Fruit fly (Drosophila melanogaster) whole organism, prepupa: ENCODE results near the gene Hyls1.
A peak's percentile ranks its signal among the peaks of the same experiment; 100 is the strongest.

Source experiments
- Blimp-1 ChIP-seq: fragments of 200-800 bp; sonication (Bioruptor generic); optimal IDR thresholded peaks from 3 replicates; lab custom pipeline; 2017; ENCODE audit warnings: missing biosample characterization, missing genetic modification characterization, mild to moderate bottlenecking, moderate library complexity, missing genetic modification reagents
- CG10631 ChIP-seq: fragments of 200-800 bp; sonication (Bioruptor generic); optimal IDR thresholded peaks from 2 replicates; lab custom pipeline; 2016; ENCODE audit warnings: missing biosample characterization, missing genetic modification characterization
- CG10669 ChIP-seq: fragments of 200-800 bp; sonication (Bioruptor generic); optimal IDR thresholded peaks from 3 replicates; lab custom pipeline; 2018; ENCODE audit warnings: missing biosample characterization, mild to moderate bottlenecking, missing genetic modification characterization, moderate library complexity
- CG11294 ChIP-seq: fragments of 200-800 bp; sonication (Bioruptor generic); IDR thresholded peaks from 2 replicates; pipeline ENCODE4 v1.3.6; 2022; ENCODE audit warnings: missing biosample characterization, missing genetic modification characterization
- CG11902 ChIP-seq: fragments of 200-800 bp; sonication (Bioruptor generic); optimal IDR thresholded peaks from 3 replicates; lab custom pipeline; 2016; ENCODE audit warnings: missing biosample characterization, missing genetic modification characterization
- CG15336 ChIP-seq: fragments of 200-800 bp; sonication (Bioruptor generic); IDR thresholded peaks from 2 replicates; pipeline ENCODE4 v1.3.6; 2022; ENCODE audit warnings: missing biosample characterization, missing genetic modification characterization
- CG1621 ChIP-seq: fragments of 200-800 bp; sonication (Bioruptor generic); optimal IDR thresholded peaks from 3 replicates; lab custom pipeline; 2018; ENCODE audit warnings: missing biosample characterization, mild to moderate bottlenecking, missing genetic modification characterization
- CG16779 ChIP-seq: fragments of 200-800 bp; sonication (Bioruptor generic); optimal IDR thresholded peaks from 3 replicates; lab custom pipeline; 2017; ENCODE audit warnings: missing biosample characterization, mild to moderate bottlenecking, missing genetic modification characterization
- CG3032 ChIP-seq: fragments of 200-800 bp; optimal IDR thresholded peaks from 2 replicates; lab custom pipeline; 2019; ENCODE audit warnings: missing biosample characterization, mild to moderate bottlenecking, missing genetic modification characterization, moderate library complexity
- CG32006 ChIP-seq: fragments of 200-800 bp; sonication (Bioruptor generic); optimal IDR thresholded peaks from 3 replicates; lab custom pipeline; 2017; ENCODE audit warnings: missing biosample characterization, mild to moderate bottlenecking, missing genetic modification characterization
- CG3919 ChIP-seq: fragments of 200-800 bp; sonication (Bioruptor generic); optimal IDR thresholded peaks from 3 replicates; lab custom pipeline; 2016; ENCODE audit warnings: missing biosample characterization, missing genetic modification characterization
- CG4318 ChIP-seq: fragments of 200-800 bp; sonication (Bioruptor generic); optimal IDR thresholded peaks from 3 replicates; lab custom pipeline; 2017; ENCODE audit warnings: missing biosample characterization, mild to moderate bottlenecking, missing genetic modification characterization
- CG6163 ChIP-seq: fragments of 200-800 bp; sonication (Bioruptor generic); IDR thresholded peaks from 3 replicates; pipeline ENCODE4 v1.3.6; 2022; ENCODE audit warnings: missing biosample characterization, missing genetic modification characterization
- CG6276 ChIP-seq: fragments of 200-800 bp; sonication (Bioruptor generic); optimal IDR thresholded peaks from 2 replicates; lab custom pipeline; 2017; ENCODE audit warnings: missing biosample characterization, mild to moderate bottlenecking, missing genetic modification characterization
- CG6792 ChIP-seq: fragments of 200-800 bp; sonication (Bioruptor generic); optimal IDR thresholded peaks from 3 replicates; lab custom pipeline; 2016; ENCODE audit warnings: missing biosample characterization, missing genetic modification characterization
- CG6808 ChIP-seq: fragments of 200-800 bp; sonication (Bioruptor generic); optimal IDR thresholded peaks from 3 replicates; lab custom pipeline; 2017; ENCODE audit warnings: missing biosample characterization, missing genetic modification characterization, mild to moderate bottlenecking, moderate library complexity, missing genetic modification reagents
- CG6854 ChIP-seq: fragments of 200-800 bp; sonication (Bioruptor generic); optimal IDR thresholded peaks from 2 replicates; lab custom pipeline; 2017; ENCODE audit warnings: missing biosample characterization, mild to moderate bottlenecking, missing genetic modification characterization
- CG7368 ChIP-seq: fragments of 200-800 bp; sonication (Bioruptor generic); optimal IDR thresholded peaks from 3 replicates; lab custom pipeline; 2016; ENCODE audit warnings: missing biosample characterization, missing genetic modification characterization
- CG8119 ChIP-seq: fragments of 200-800 bp; sonication (Bioruptor generic); IDR thresholded peaks from 3 replicates; pipeline ENCODE4 v1.3.6; 2022; ENCODE audit warnings: missing biosample characterization, missing genetic modification characterization
- CG8319 ChIP-seq: fragments of 200-800 bp; sonication (Bioruptor generic); optimal IDR thresholded peaks from 3 replicates; lab custom pipeline; 2016; ENCODE audit warnings: missing biosample characterization, missing genetic modification characterization
- CG9139 ChIP-seq: fragments of 200-800 bp; sonication (Bioruptor generic); optimal IDR thresholded peaks from 3 replicates; lab custom pipeline; 2017; ENCODE audit warnings: missing biosample characterization, mild to moderate bottlenecking, missing genetic modification characterization
- Eip75B ChIP-seq: fragments of 200-800 bp; sonication (Bioruptor generic); optimal IDR thresholded peaks from 3 replicates; lab custom pipeline; 2016; ENCODE audit warnings: missing biosample characterization, missing genetic modification characterization
- Eip78C ChIP-seq: fragments of 200-800 bp; sonication (Bioruptor generic); peaks from one replicate; lab custom pipeline; 2016; ENCODE audit warnings: missing biosample characterization, missing genetic modification characterization
- Eip93F ChIP-seq: fragments of 200-800 bp; sonication (Bioruptor generic); optimal IDR thresholded peaks from 2 replicates; lab custom pipeline; 2016; ENCODE audit warnings: missing biosample characterization, mild to moderate bottlenecking, missing genetic modification characterization
- Ets21C ChIP-seq: fragments of 200-800 bp; sonication (Bioruptor generic); optimal IDR thresholded peaks from 3 replicates; lab custom pipeline; 2016; ENCODE audit warnings: missing biosample characterization, missing genetic modification characterization
- Ets96B ChIP-seq: fragments of 200-800 bp; optimal IDR thresholded peaks from 2 replicates; lab custom pipeline; 2019; ENCODE audit warnings: missing biosample characterization, mild to moderate bottlenecking, missing genetic modification characterization, moderate library complexity
- Hr38 ChIP-seq: sonication (Bioruptor generic); optimal IDR thresholded peaks from 2 replicates; lab custom pipeline; 2016; ENCODE audit warnings: missing biosample characterization, missing genetic modification characterization
- Hr39 ChIP-seq: fragments of 200-800 bp; sonication (Bioruptor generic); optimal IDR thresholded peaks from 2 replicates; lab custom pipeline; 2016; ENCODE audit warnings: missing biosample characterization, missing genetic modification characterization
- Hr4 ChIP-seq: fragments of 200-800 bp; sonication (Bioruptor generic); optimal IDR thresholded peaks from 3 replicates; lab custom pipeline; 2016; ENCODE audit warnings: missing biosample characterization, missing genetic modification characterization
- Lpt ChIP-seq: fragments of 200-800 bp; sonication (Bioruptor generic); optimal IDR thresholded peaks from 3 replicates; lab custom pipeline; 2016; ENCODE audit warnings: missing biosample characterization, missing genetic modification characterization
- Met ChIP-seq: fragments of 200-800 bp; sonication (Bioruptor generic); optimal IDR thresholded peaks from 3 replicates; lab custom pipeline; 2016; ENCODE audit warnings: missing biosample characterization, missing genetic modification characterization
- OdsH ChIP-seq: fragments of 200-800 bp; sonication (Bioruptor generic); optimal IDR thresholded peaks from 3 replicates; lab custom pipeline; 2016; ENCODE audit warnings: missing biosample characterization, missing genetic modification characterization
- Smox ChIP-seq: fragments of 200-800 bp; sonication (Bioruptor generic); optimal IDR thresholded peaks from 3 replicates; lab custom pipeline; 2016; ENCODE audit warnings: missing biosample characterization, missing genetic modification characterization
- Sox102F ChIP-seq: fragments of 200-800 bp; sonication (Bioruptor generic); optimal IDR thresholded peaks from 2 replicates; lab custom pipeline; 2016; ENCODE audit warnings: missing biosample characterization, mild to moderate bottlenecking, missing genetic modification characterization
- Sox14 ChIP-seq: fragments of 200-800 bp; sonication (Bioruptor generic); optimal IDR thresholded peaks from 3 replicates; lab custom pipeline; 2016; ENCODE audit warnings: missing biosample characterization, missing genetic modification characterization
- Sox15 ChIP-seq: fragments of 200-800 bp; sonication (Bioruptor generic); optimal IDR thresholded peaks from 3 replicates; lab custom pipeline; 2016; ENCODE audit warnings: missing biosample characterization, missing genetic modification characterization
- achi ChIP-seq: fragments of 200-800 bp; sonication (Bioruptor generic); optimal IDR thresholded peaks from 3 replicates; lab custom pipeline; 2016; ENCODE audit warnings: missing biosample characterization, missing genetic modification characterization
- acj6 ChIP-seq: fragments of 200-800 bp; sonication (Bioruptor generic); optimal IDR thresholded peaks from 3 replicates; lab custom pipeline; 2016; ENCODE audit warnings: missing biosample characterization, missing genetic modification characterization
- cyc ChIP-seq: fragments of 200-800 bp; sonication (Bioruptor generic); optimal IDR thresholded peaks from 3 replicates; lab custom pipeline; 2016; ENCODE audit warnings: missing biosample characterization, missing genetic modification characterization
- dsx ChIP-seq: fragments of 200-800 bp; optimal IDR thresholded peaks from 3 replicates; lab custom pipeline; 2019; ENCODE audit warnings: missing biosample characterization, mild to moderate bottlenecking, missing genetic modification characterization, moderate library complexity; ENCODE audit not compliant: poor library complexity, severe bottlenecking
- fd85E ChIP-seq: fragments of 200-800 bp; sonication (Bioruptor generic); optimal IDR thresholded peaks from 3 replicates; lab custom pipeline; 2016; ENCODE audit warnings: missing biosample characterization, missing genetic modification characterization
- lz ChIP-seq: fragments of 200-800 bp; sonication (Bioruptor generic); optimal IDR thresholded peaks from 3 replicates; lab custom pipeline; 2016; ENCODE audit warnings: missing biosample characterization, missing genetic modification characterization
- net ChIP-seq: fragments of 200-800 bp; sonication (Bioruptor generic); optimal IDR thresholded peaks from 3 replicates; lab custom pipeline; 2016; ENCODE audit warnings: missing biosample characterization, missing genetic modification characterization
- pdm3 ChIP-seq: fragments of 200-800 bp; sonication (Bioruptor generic); optimal IDR thresholded peaks from 3 replicates; lab custom pipeline; 2016; ENCODE audit warnings: missing biosample characterization, missing genetic modification characterization
- salr ChIP-seq, 2 experiments: fragments of 200-800 bp; sonication (Bioruptor generic); optimal IDR thresholded peaks; 3 replicates each; lab custom pipeline; 2016 to 2018; ENCODE audit warnings: missing biosample characterization in 2 of 2, missing genetic modification characterization in 2 of 2, mild to moderate bottlenecking in 1 of 2
- spab ChIP-seq: fragments of 200-800 bp; sonication (Bioruptor generic); optimal IDR thresholded peaks from 2 replicates; lab custom pipeline; 2017; ENCODE audit warnings: missing biosample characterization, mild to moderate bottlenecking, missing genetic modification characterization, missing genetic modification reagents
- ss ChIP-seq, 2 experiments: fragments of 200-800 bp; sonication (Bioruptor generic); optimal IDR thresholded peaks; 2 replicates in 1 of 2; 3 replicates in 1 of 2; lab custom pipeline; 2017 to 2018; ENCODE audit warnings: mild to moderate bottlenecking in 2 of 2, missing biosample characterization in 2 of 2, missing genetic modification characterization in 2 of 2, moderate library complexity in 1 of 2
- svp ChIP-seq: fragments of 200-800 bp; sonication (Bioruptor generic); peaks from one replicate; lab custom pipeline; 2016; ENCODE audit warnings: missing biosample characterization, missing genetic modification characterization
- topi ChIP-seq: fragments of 200-800 bp; sonication (Bioruptor generic); optimal IDR thresholded peaks from 3 replicates; lab custom pipeline; 2016; ENCODE audit warnings: missing biosample characterization, missing genetic modification characterization
- vri ChIP-seq: fragments of 200-800 bp; sonication (Bioruptor generic); optimal IDR thresholded peaks from 3 replicates; lab custom pipeline; 2016; ENCODE audit warnings: missing biosample characterization, mild to moderate bottlenecking, missing genetic modification characterization

Gene Hyls1

dm6 chr2L:16350742-16351568 lies 1.5 kb downstream of the Hyls1 start:
- peak; percentile 99 for TF ChIP-seq CG7368 (GFP tag; lab: Kevin White, UChicago)
- peak; percentile 98 for TF ChIP-seq CG6854 (GFP tag; lab: Kevin White, UChicago)
- TF ChIP-seq CG10631 (GFP tag; lab: Kevin White, UChicago), result peak; percentile 99
- peak; percentile 99 for TF ChIP-seq dsx (GFP tag; lab: Kevin White, UChicago)
- peak; percentile 99 for TF ChIP-seq CG6808 (GFP tag; lab: Kevin White, UChicago)
- TF ChIP-seq Eip93F (GFP tag; lab: Kevin White, UChicago), result peak; percentile 99
- TF ChIP-seq topi (GFP tag; lab: Kevin White, UChicago), result peak; percentile 99
- TF ChIP-seq fd85E (GFP tag; lab: Kevin White, UChicago), result peak; percentile 96
- TF ChIP-seq CG11294, result peak; percentile 96
- peak; percentile 99 for TF ChIP-seq OdsH (GFP tag; lab: Kevin White, UChicago)
- TF ChIP-seq CG32006, result peak; percentile 99
- TF ChIP-seq Ets96B, result peak; percentile 99
- peak; percentile 99 for TF ChIP-seq Lpt (GFP tag; lab: Kevin White, UChicago)
- TF ChIP-seq CG8119 (GFP tag; lab: Robert Waterston, UW), result peak; percentile 100
- TF ChIP-seq svp (GFP tag; lab: Kevin White, UChicago), result peak; percentile 100
- peak; percentile 99 for TF ChIP-seq Smox (GFP tag; lab: Kevin White, UChicago)
- peak; percentile 97 for TF ChIP-seq Sox15 (GFP tag; lab: Kevin White, UChicago)
- peak; percentile 99 for TF ChIP-seq Hr4 (GFP tag; lab: Kevin White, UChicago)
- TF ChIP-seq Sox14 (GFP tag; lab: Kevin White, UChicago), result peak; percentile 99
- TF ChIP-seq Eip78C (GFP tag; lab: Kevin White, UChicago), result peak; percentile 100
- peak; percentile 99 for TF ChIP-seq Eip75B (GFP tag; lab: Kevin White, UChicago)
- peak; percentile 99 for TF ChIP-seq CG6163
- TF ChIP-seq CG3919 (GFP tag; lab: Kevin White, UChicago), result peak; percentile 99
- peak; percentile 99 for TF ChIP-seq CG6276 (GFP tag; lab: Kevin White, UChicago)
- peak; percentile 99 for TF ChIP-seq ss (GFP tag; optimal IDR thresholded peaks at IDR 0.05; lab: Kevin White, UChicago)
- TF ChIP-seq spab (GFP tag; lab: Kevin White, UChicago), result peak; percentile 99
- peak; percentile 99 for TF ChIP-seq acj6 (GFP tag; lab: Kevin White, UChicago)
- peak; percentile 99 for TF ChIP-seq CG3032 (tag; lab: Kevin White, UChicago)
- peak; percentile 99 for TF ChIP-seq CG1621 (tag; lab: Kevin White, UChicago)
- TF ChIP-seq CG10669 (GFP tag; lab: Kevin White, UChicago), result peak; percentile 99
- peak; percentile 100 for TF ChIP-seq CG15336
- peak; percentile 99 for TF ChIP-seq pdm3 (GFP tag; lab: Kevin White, UChicago)
- peak; percentile 99 for TF ChIP-seq lz (GFP tag; lab: Kevin White, UChicago)
- peak; percentile 99 for TF ChIP-seq Sox102F (GFP tag; lab: Kevin White, UChicago)
- TF ChIP-seq CG16779 (tag; lab: Kevin White, UChicago), result peak; percentile 99
- peak; percentile 99 for TF ChIP-seq Hr39
- TF ChIP-seq Ets21C, result peak; percentile 98
- TF ChIP-seq cyc (GFP tag; lab: Kevin White, UChicago), result peak; percentile 99
- peak; percentile 98 to 99 for TF ChIP-seq salr (GFP tag; optimal IDR thresholded peaks at IDR 0.05; lab: Kevin White, UChicago)
- peak; percentile 86 for TF ChIP-seq Hr38 (GFP tag; lab: Kevin White, UChicago)
- peak; percentile 99 for TF ChIP-seq achi (GFP tag; lab: Kevin White, UChicago)
- TF ChIP-seq Blimp-1 (GFP tag; lab: Kevin White, UChicago), result peak; percentile 96
- TF ChIP-seq CG6792 (GFP tag; lab: Kevin White, UChicago), result peak; percentile 99
- peak; percentile 98 for TF ChIP-seq vri (GFP tag; lab: Kevin White, UChicago)
- TF ChIP-seq CG8319, result peak; percentile 98
- peak; percentile 97 for TF ChIP-seq CG11902 (GFP tag; lab: Kevin White, UChicago)
- peak; percentile 98 for TF ChIP-seq CG9139 (GFP tag; lab: Kevin White, UChicago)
- TF ChIP-seq CG4318 (GFP tag; lab: Kevin White, UChicago), result peak; percentile 97
- peak; percentile 99 for TF ChIP-seq net
- peak; percentile 99 for TF ChIP-seq Met (GFP tag; lab: Kevin White, UChicago)
